Worm (Caenorhabditis elegans): ENCODE data around the gene F32D8.1.

DNA sequence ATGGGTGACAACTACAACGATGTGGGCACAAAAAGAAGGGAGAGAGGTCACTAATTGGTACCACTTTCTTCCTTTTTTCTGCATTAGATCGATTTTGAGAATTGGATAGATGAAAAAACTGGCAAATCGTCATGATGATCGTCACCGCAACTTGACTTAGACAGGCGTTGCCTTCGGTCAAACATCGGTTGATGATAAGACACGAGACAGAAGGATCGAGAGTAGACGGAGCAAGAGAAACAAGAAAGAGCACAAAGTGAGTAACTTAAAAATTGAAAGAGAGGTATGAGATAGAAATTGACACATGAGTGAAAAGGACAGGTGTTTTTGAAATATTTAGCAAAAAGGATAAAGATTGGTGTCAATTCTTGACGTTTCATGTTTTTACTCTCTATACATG is 10.6 kb upstream of the F32D8.1 start:
- TF ChIP-seq W03F9.2 (tag; optimal IDR thresholded peaks at IDR 0.05) (no peak), dao-5 (tag; optimal IDR thresholded peaks at IDR 0.05) (no peak), him-1 (tag; optimal IDR thresholded peaks at IDR 0.05) (no peak)
